Fruit fly (Drosophila melanogaster) whole organism, wandering third instar larva: ENCODE data around the gene Gycbeta100B.

Source experiments
- Abd-B ChIP-seq: fragments of >200 bp; optimal IDR thresholded peaks from 2 replicates; lab custom pipeline; 2017; ENCODE audit warnings: missing biosample characterization, missing genetic modification characterization
- CG32264 ChIP-seq: fragments of 200-800 bp; sonication (Bioruptor generic); optimal IDR thresholded peaks from 2 replicates; lab custom pipeline; 2016; ENCODE audit warnings: missing biosample characterization, missing genetic modification characterization
- CG9705 ChIP-seq: fragments of 200-800 bp; sonication (Bioruptor generic); optimal IDR thresholded peaks from 2 replicates; lab custom pipeline; 2018; ENCODE audit warnings: missing biosample characterization, mild to moderate bottlenecking, missing genetic modification characterization
- Dif ChIP-seq: fragments of 200-275, 200-300 bp; sonication (Bioruptor generic); optimal IDR thresholded peaks from 2 replicates; lab custom pipeline; 2018; ENCODE audit warnings: missing biosample characterization, missing genetic modification characterization; ENCODE audit not compliant: partially characterized antibody
- HLH106 ChIP-seq: fragments of 200-800 bp; optimal IDR thresholded peaks from 3 replicates; lab custom pipeline; 2019; ENCODE audit warnings: missing biosample characterization, mild to moderate bottlenecking, missing genetic modification characterization, moderate library complexity
- Hr78 ChIP-seq: fragments of >200 bp; optimal IDR thresholded peaks from 2 replicates; lab custom pipeline; 2017; ENCODE audit warnings: missing biosample characterization, missing genetic modification characterization
- Hr83 ChIP-seq: fragments of 200-300 bp; sonication (Bioruptor generic); optimal IDR thresholded peaks from 2 replicates; lab custom pipeline; 2016; ENCODE audit warnings: missing biosample characterization, mild to moderate bottlenecking, missing genetic modification characterization, moderate library complexity; ENCODE audit not compliant: poor library complexity, severe bottlenecking
- Myc ChIP-seq: fragments of >200 bp; optimal IDR thresholded peaks from 2 replicates; lab custom pipeline; 2017
- N ChIP-seq: fragments of >200 bp; optimal IDR thresholded peaks from 2 replicates; lab custom pipeline; 2018; ENCODE audit warnings: missing biosample characterization, missing external identifiers, missing genetic modification characterization
- OdsH ChIP-seq: fragments of 200-800 bp; sonication (Bioruptor generic); optimal IDR thresholded peaks from 2 replicates; lab custom pipeline; 2016; ENCODE audit warnings: missing biosample characterization, mild to moderate bottlenecking, missing genetic modification characterization
- Rel ChIP-seq, 2 experiments: fragments of 200-800 bp; sonication (Bioruptor generic) in 1 of 2; optimal IDR thresholded peaks; 2 replicates in 1 of 2; 3 replicates in 1 of 2; lab custom pipeline; 2016 to 2019; ENCODE audit warnings: mild to moderate bottlenecking in 2 of 2, missing biosample characterization in 2 of 2, missing genetic modification characterization in 2 of 2, moderate library complexity in 1 of 2
- Sp1 ChIP-seq: fragments of 200-800 bp; sonication (Bioruptor generic); optimal IDR thresholded peaks from 3 replicates; lab custom pipeline; 2019; ENCODE audit warnings: missing biosample characterization, mild to moderate bottlenecking, missing genetic modification characterization, moderate library complexity
- br ChIP-seq: fragments of 200-800 bp; sonication (Bioruptor generic); optimal IDR thresholded peaks from 2 replicates; lab custom pipeline; 2016; ENCODE audit warnings: missing biosample characterization, missing genetic modification characterization
- dl ChIP-seq, 2 experiments: fragments of 175-275, 200-275 bp in 1 of 2; fragments of 200-275 bp in 1 of 2; sonication (Bioruptor generic); optimal IDR thresholded peaks; lab custom pipeline; 2018; ENCODE audit warnings: mild to moderate bottlenecking in 2 of 2, missing biosample characterization in 2 of 2, missing genetic modification characterization in 2 of 2, moderate library complexity in 2 of 2; ENCODE audit not compliant: partially characterized antibody in 2 of 2, insufficient read depth in 1 of 2
- dmrt93B ChIP-seq: fragments of 200-800 bp; sonication (Bioruptor generic); optimal IDR thresholded peaks from 2 replicates; lab custom pipeline; 2018; ENCODE audit warnings: missing biosample characterization, mild to moderate bottlenecking, missing genetic modification characterization
- ey ChIP-seq: fragments of 200-800 bp; sonication (Bioruptor generic); optimal IDR thresholded peaks from 2 replicates; lab custom pipeline; 2016; ENCODE audit warnings: missing biosample characterization, missing genetic modification characterization
- foxo ChIP-seq, 2 experiments: fragments of 200-800 bp; sonication (Bioruptor generic); optimal IDR thresholded peaks; 2 replicates in 1 of 2; 3 replicates in 1 of 2; lab custom pipeline; 2016 to 2017; ENCODE audit warnings: missing biosample characterization in 2 of 2, missing genetic modification characterization in 2 of 2
- fru ChIP-seq: fragments of 200-800 bp; sonication (Bioruptor generic); optimal IDR thresholded peaks from 3 replicates; lab custom pipeline; 2016; ENCODE audit warnings: missing biosample characterization, mild to moderate bottlenecking, missing genetic modification characterization
- h ChIP-seq: fragments of 200-800 bp; sonication (Bioruptor generic); optimal IDR thresholded peaks from 3 replicates; lab custom pipeline; 2016; ENCODE audit warnings: missing biosample characterization, mild to moderate bottlenecking, missing genetic modification characterization
- lola ChIP-seq: fragments of >200 bp; optimal IDR thresholded peaks from 2 replicates; lab custom pipeline; 2017; ENCODE audit warnings: missing biosample characterization, missing genetic modification characterization
- pan ChIP-seq: fragments of >200 bp; optimal IDR thresholded peaks from 2 replicates; lab custom pipeline; 2017
- psq ChIP-seq: fragments of 200-800 bp; sonication (Bioruptor generic); optimal IDR thresholded peaks from 3 replicates; lab custom pipeline; 2017; ENCODE audit warnings: missing biosample characterization, mild to moderate bottlenecking, missing genetic modification characterization, moderate library complexity
- rgr ChIP-seq: fragments of 200-800 bp; sonication (Bioruptor generic); optimal IDR thresholded peaks from 3 replicates; lab custom pipeline; 2016; ENCODE audit warnings: missing biosample characterization, mild to moderate bottlenecking, missing genetic modification characterization
- sv ChIP-seq: fragments of 200-800 bp; sonication (Bioruptor generic); optimal IDR thresholded peaks from 3 replicates; lab custom pipeline; 2016; ENCODE audit warnings: missing biosample characterization, missing genetic modification characterization
- tai ChIP-seq: sonication (Bioruptor generic); optimal IDR thresholded peaks from 2 replicates; lab custom pipeline; 2016; ENCODE audit warnings: missing biosample characterization, missing genetic modification characterization
- usp ChIP-seq: fragments of >200 bp; optimal IDR thresholded peaks from 2 replicates; lab custom pipeline; 2017; ENCODE audit warnings: missing biosample characterization, missing genetic modification characterization

The Gycbeta100B gene

dm6 chr3R:31210630-31211029 is 76.4 kb downstream of the Gycbeta100B start, which contains the start of gene chp:
TSS of gene chp (minus strand) at chr3R:31210730.
- TF ChIP-seq dmrt93B (GFP tag; lab: Kevin White, UChicago) (no peak), foxo (GFP tag; optimal IDR thresholded peaks at IDR 0.05; lab: Kevin White, UChicago) (no peak), Abd-B (GFP tag; lab: Kevin White, UChicago) (no peak), ey (GFP tag; lab: Kevin White, UChicago) (no peak), lola (GFP tag; lab: Kevin White, UChicago) (no peak)
- TF ChIP-seq, all 38 proteins: peak for 0

- no peak for TF ChIP-seq psq (GFP tag; lab: Kevin White, UChicago)
- TF ChIP-seq Myc (lab: Kevin White, UChicago), result peak; percentile 59
Measured at dm6 chr3R:31213227-31213626, 79.0 kb downstream of the Gycbeta100B start, which contains the start of the genes Zwilch and CG1542. TSS of gene Zwilch (minus strand) at chr3R:31213376. TSS of gene CG1542 (plus strand) at chr3R:31213458.

dm6 chr3R:31215830-31216229 is 81.6 kb downstream of the Gycbeta100B start, which contains the start of gene CG15561:
TSS of gene CG15561 (minus strand) at chr3R:31215942.
- no peak for TF ChIP-seq Abd-B (GFP tag; lab: Kevin White, UChicago)
- peak; percentile 36 for TF ChIP-seq HLH106
- TF ChIP-seq Hr83 (GFP tag; lab: Kevin White, UChicago), result peak; percentile 80
- TF ChIP-seq CG32264 (GFP tag; lab: Kevin White, UChicago), result no peak
- no peak for TF ChIP-seq Rel (GFP tag; optimal IDR thresholded peaks at IDR 0.05; lab: Kevin White, UChicago)
- TF ChIP-seq Rel (tag; optimal IDR thresholded peaks at IDR 0.05; lab: Kevin White, UChicago), result peak; percentile 45
- peak; percentile 27 for TF ChIP-seq Myc (lab: Kevin White, UChicago)

- TF ChIP-seq Rel (GFP tag; optimal IDR thresholded peaks at IDR 0.05; lab: Kevin White, UChicago) (no peak), Rel (tag; optimal IDR thresholded peaks at IDR 0.05; lab: Kevin White, UChicago) (peak; percentile 28), tai (GFP tag; lab: Kevin White, UChicago) (no peak), Myc (lab: Kevin White, UChicago) (peak; percentile 51), Sp1 (GFP tag; lab: Kevin White, UChicago) (peak; percentile 6)
Measured at dm6 chr3R:31218214-31218876, 84.2 kb downstream of the Gycbeta100B start.

- TF ChIP-seq N (peak; percentile 95), CG32264 (GFP tag; lab: Kevin White, UChicago) (no peak), OdsH (peak; percentile 2), Dif (GFP tag; lab: Kevin White, UChicago) (no peak), pan (lab: Kevin White, UChicago) (no peak), ey (GFP tag; lab: Kevin White, UChicago) (no peak), Sp1 (GFP tag; lab: Kevin White, UChicago) (peak; percentile 75), sv (GFP tag; lab: Kevin White, UChicago) (peak; percentile 19), Hr83 (GFP tag; lab: Kevin White, UChicago) (peak; percentile 57), dl (GFP tag; optimal IDR thresholded peaks at IDR 0.05; lab: Kevin White, UChicago; ENCODE audit: insufficient read depth in 1 of 2, partially characterized antibody in 2 of 2) (peak; percentile 16 to 47), Hr78 (GFP tag; lab: Kevin White, UChicago) (peak; percentile 14), HLH106 (peak; percentile 7), usp (GFP tag; lab: Kevin White, UChicago) (no peak), Rel (GFP tag; optimal IDR thresholded peaks at IDR 0.05; lab: Kevin White, UChicago) (no peak), Rel (tag; optimal IDR thresholded peaks at IDR 0.05; lab: Kevin White, UChicago) (peak; percentile 61), br (peak; percentile 40), fru (GFP tag; lab: Kevin White, UChicago) (no peak), rgr (GFP tag; lab: Kevin White, UChicago) (peak; percentile 31), Myc (lab: Kevin White, UChicago) (peak; percentile 4), CG9705 (no peak), foxo (GFP tag; optimal IDR thresholded peaks at IDR 0.05; lab: Kevin White, UChicago) (peak in 1 of 2 experiments; percentile 30), h (GFP tag; lab: Kevin White, UChicago) (peak; percentile 59)
Measured at dm6 chr3R:31218997-31219992, 85.1 kb downstream of the Gycbeta100B start, which contains the start of gene ATPsynC. TSS of gene ATPsynC (minus strand) at chr3R:31219630.
